Fruit fly (Drosophila melanogaster) whole organism, embryonic: ENCODE results near the gene Ppm1.

Experiments used
- Atf-2 ChIP-seq: fragments of 200-800 bp; sonication (Bioruptor generic); optimal IDR thresholded peaks from 2 replicates; lab custom pipeline; 2016; ENCODE audit warnings: missing biosample characterization, missing genetic modification characterization
- BEAF-32 ChIP-seq: fragments of 200-800 bp; sonication (Bioruptor generic); optimal IDR thresholded peaks from 3 replicates; lab custom pipeline; 2017; ENCODE audit warnings: missing biosample characterization, missing genetic modification characterization, mild to moderate bottlenecking, moderate library complexity, missing genetic modification reagents
- BtbVII ChIP-seq: fragments of 200-800 bp; sonication (Bioruptor generic); optimal IDR thresholded peaks from 3 replicates; lab custom pipeline; 2017; ENCODE audit warnings: missing biosample characterization, mild to moderate bottlenecking, missing genetic modification characterization
- Bteb2 ChIP-seq: fragments of 200-800 bp; sonication (Bioruptor generic); optimal IDR thresholded peaks from 2 replicates; lab custom pipeline; 2016; ENCODE audit warnings: missing biosample characterization, missing genetic modification characterization
- CG10979 ChIP-seq: fragments of 200-800 bp; sonication (Bioruptor generic); optimal IDR thresholded peaks from 2 replicates; lab custom pipeline; 2018; ENCODE audit warnings: missing biosample characterization, mild to moderate bottlenecking, missing genetic modification characterization, moderate library complexity
- CG11456 ChIP-seq: fragments of 200-800 bp; sonication (Bioruptor generic); IDR thresholded peaks from 3 replicates; pipeline ENCODE4 v1.3.6; 2022; ENCODE audit warnings: missing biosample characterization, missing genetic modification characterization
- CG12391 ChIP-seq: fragments of 200-800 bp; sonication (Bioruptor generic); optimal IDR thresholded peaks from 3 replicates; lab custom pipeline; 2018; ENCODE audit warnings: missing biosample characterization, mild to moderate bottlenecking, missing genetic modification characterization, moderate library complexity
- CG12769 ChIP-seq: fragments of 200-800 bp; sonication (Bioruptor generic); optimal IDR thresholded peaks from 2 replicates; lab custom pipeline; 2019; ENCODE audit warnings: missing biosample characterization, mild to moderate bottlenecking, missing genetic modification characterization, moderate library complexity
- CG13287 ChIP-seq: fragments of 200-800 bp; sonication (Bioruptor generic); IDR thresholded peaks from 2 replicates; pipeline ENCODE4 v1.3.6; 2022; ENCODE audit warnings: missing biosample characterization, missing genetic modification characterization; ENCODE audit not compliant: partially characterized antibody
- CG13894 ChIP-seq: fragments of 200-800 bp; sonication (Bioruptor generic); optimal IDR thresholded peaks from 3 replicates; lab custom pipeline; 2018; ENCODE audit warnings: missing biosample characterization, mild to moderate bottlenecking, missing genetic modification characterization, moderate library complexity
- CG14710 ChIP-seq: fragments of 200-800 bp; sonication (Bioruptor generic); optimal IDR thresholded peaks from 3 replicates; lab custom pipeline; 2019; ENCODE audit warnings: missing biosample characterization, mild to moderate bottlenecking, missing genetic modification characterization, moderate library complexity
- CG14860 ChIP-seq: fragments of 200-800 bp; sonication (Bioruptor generic); IDR thresholded peaks from 3 replicates; pipeline ENCODE4 v1.3.6; 2022; ENCODE audit warnings: missing biosample characterization, missing genetic modification characterization; ENCODE audit not compliant: partially characterized antibody
- CG1603 ChIP-seq: fragments of 200-800 bp; sonication (Bioruptor generic); optimal IDR thresholded peaks from 2 replicates; lab custom pipeline; 2019; ENCODE audit warnings: missing biosample characterization, mild to moderate bottlenecking, missing genetic modification characterization, moderate library complexity
- CG16863 ChIP-seq: fragments of 200-800 bp; sonication (Bioruptor generic); optimal IDR thresholded peaks from 3 replicates; lab custom pipeline; 2016; ENCODE audit warnings: missing biosample characterization, missing genetic modification characterization
- CG17385 ChIP-seq: fragments of 200-800 bp; sonication (Bioruptor generic); optimal IDR thresholded peaks from 3 replicates; lab custom pipeline; 2018; ENCODE audit warnings: missing biosample characterization, mild to moderate bottlenecking, missing genetic modification characterization
- CG1832 ChIP-seq: fragments of 200-800 bp; sonication (Bioruptor generic); optimal IDR thresholded peaks from 2 replicates; lab custom pipeline; 2017; ENCODE audit warnings: missing biosample characterization, mild to moderate bottlenecking, missing genetic modification characterization, inconsistent platforms
- CG31365 ChIP-seq: fragments of 200-800 bp; sonication (Bioruptor generic); optimal IDR thresholded peaks from 2 replicates; lab custom pipeline; 2018; ENCODE audit warnings: missing biosample characterization, mild to moderate bottlenecking, missing genetic modification characterization
- CG34224 ChIP-seq: fragments of 200-800 bp; sonication (Bioruptor generic); IDR thresholded peaks from 3 replicates; pipeline ENCODE4 v1.3.6; 2022; ENCODE audit warnings: missing biosample characterization, missing genetic modification characterization; ENCODE audit not compliant: partially characterized antibody
- CG6254 ChIP-seq: fragments of 200-800 bp; sonication (Bioruptor generic); optimal IDR thresholded peaks from 3 replicates; lab custom pipeline; 2017; ENCODE audit warnings: mild to moderate bottlenecking, missing biosample characterization, missing genetic modification reagents, missing genetic modification characterization
- CG6683 ChIP-seq: fragments of 200-800 bp; sonication (Bioruptor generic); optimal IDR thresholded peaks from 2 replicates; lab custom pipeline; 2017; ENCODE audit warnings: missing biosample characterization, mild to moderate bottlenecking, missing genetic modification characterization, missing genetic modification reagents
- CG7556 ChIP-seq: fragments of 200-800 bp; sonication (Bioruptor generic); optimal IDR thresholded peaks from 2 replicates; lab custom pipeline; 2017; ENCODE audit warnings: missing biosample characterization, mild to moderate bottlenecking, missing genetic modification characterization
- CG8478 ChIP-seq: fragments of >200 bp; optimal IDR thresholded peaks from 2 replicates; lab custom pipeline; 2018
- CG9727 ChIP-seq: fragments of 200-800 bp; sonication (Bioruptor generic); optimal IDR thresholded peaks from 3 replicates; lab custom pipeline; 2017; ENCODE audit warnings: missing biosample characterization, mild to moderate bottlenecking, missing genetic modification characterization
- CrebB ChIP-seq: fragments of 200-800 bp; sonication (Bioruptor generic); optimal IDR thresholded peaks from 3 replicates; lab custom pipeline; 2018; ENCODE audit warnings: missing biosample characterization, mild to moderate bottlenecking, missing genetic modification characterization
- Dad ChIP-seq: fragments of 200-800 bp; sonication (Bioruptor generic); optimal IDR thresholded peaks from 3 replicates; lab custom pipeline; 2016; ENCODE audit warnings: missing biosample characterization, missing genetic modification characterization
- Fer1 ChIP-seq: fragments of 200-800 bp; sonication (Bioruptor generic); optimal IDR thresholded peaks from 2 replicates; lab custom pipeline; 2017; ENCODE audit warnings: missing biosample characterization, mild to moderate bottlenecking, missing genetic modification characterization
- GATAe ChIP-seq: fragments of 200-800 bp; sonication (Bioruptor generic); conservative IDR thresholded peaks from 2 replicates; pipeline ENCODE4 v1.3.6; 2022; ENCODE audit warnings: missing biosample characterization, missing genetic modification characterization
- MTF-1 ChIP-seq: fragments of 200-800 bp; sonication (Bioruptor generic); optimal IDR thresholded peaks from 2 replicates; lab custom pipeline; 2018; ENCODE audit warnings: missing biosample characterization, mild to moderate bottlenecking, missing genetic modification characterization, borderline replicate concordance
- Ssrp ChIP-seq: fragments of 200-800 bp; sonication (Bioruptor generic); optimal IDR thresholded peaks from 2 replicates; lab custom pipeline; 2018; ENCODE audit warnings: missing biosample characterization, mild to moderate bottlenecking, missing genetic modification characterization, moderate library complexity
- bab2 ChIP-seq: fragments of 200-800 bp; sonication (Bioruptor generic); optimal IDR thresholded peaks from 2 replicates; lab custom pipeline; 2016; ENCODE audit warnings: missing biosample characterization, missing genetic modification characterization
- cg ChIP-seq: fragments of 200-800 bp; sonication (Bioruptor generic); optimal IDR thresholded peaks from 3 replicates; lab custom pipeline; 2019; ENCODE audit warnings: missing biosample characterization, mild to moderate bottlenecking, missing genetic modification characterization, moderate library complexity
- crc ChIP-seq: fragments of 200-800 bp; sonication (Bioruptor generic); optimal IDR thresholded peaks from 2 replicates; lab custom pipeline; 2016; ENCODE audit warnings: missing biosample characterization, missing genetic modification characterization
- en ChIP-seq: fragments of 200-800 bp; sonication (Bioruptor generic); optimal IDR thresholded peaks from 2 replicates; lab custom pipeline; 2016; ENCODE audit warnings: missing biosample characterization, missing genetic modification characterization
- fd3F ChIP-seq: fragments of 200-800 bp; sonication (Bioruptor generic); optimal IDR thresholded peaks from 2 replicates; lab custom pipeline; 2018; ENCODE audit warnings: missing biosample characterization, mild to moderate bottlenecking, missing genetic modification characterization, moderate library complexity
- gsb-n ChIP-seq: fragments of 200-800 bp; sonication (Bioruptor generic); optimal IDR thresholded peaks from 3 replicates; lab custom pipeline; 2018; ENCODE audit warnings: missing biosample characterization, mild to moderate bottlenecking, missing genetic modification characterization
- hb ChIP-seq: fragments of 200-800 bp; sonication (Bioruptor generic); IDR thresholded peaks from 3 replicates; pipeline ENCODE4 v1.3.6; 2022; ENCODE audit warnings: missing biosample characterization, missing genetic modification characterization; ENCODE audit not compliant: partially characterized antibody
- klu ChIP-seq: fragments of 200-800 bp; sonication (Bioruptor generic); IDR thresholded peaks from 2 replicates; pipeline ENCODE4 v1.3.6; 2022; ENCODE audit warnings: missing biosample characterization, missing genetic modification characterization
- pan ChIP-seq, 4 experiments: fragments of >200 bp in 3 of 4; fragments of 200-800 bp in 1 of 4; sonication (Bioruptor generic) in 1 of 4; optimal IDR thresholded peaks in 3 of 4; IDR thresholded peaks in 1 of 4; 2 replicates each; pipeline versions ENCODE4 v1.3.6 to Lab custom; 2017 to 2022; ENCODE audit warnings: missing biosample characterization in 2 of 4, missing genetic modification characterization in 2 of 4, mixed read lengths in 1 of 4
- pb ChIP-seq: fragments of 200-800 bp; sonication (Bioruptor generic); optimal IDR thresholded peaks from 3 replicates; lab custom pipeline; 2016; ENCODE audit warnings: missing biosample characterization, missing genetic modification characterization
- pnt ChIP-seq: fragments of 200-800 bp; sonication (Bioruptor generic); optimal IDR thresholded peaks from 3 replicates; lab custom pipeline; 2016; ENCODE audit warnings: missing biosample characterization, missing genetic modification characterization
- ro ChIP-seq: fragments of 200-800 bp; sonication (Bioruptor generic); IDR thresholded peaks from 2 replicates; pipeline ENCODE4 v1.3.6; 2022; ENCODE audit warnings: missing biosample characterization, missing genetic modification characterization
- tna ChIP-seq: fragments of 200-800 bp; sonication (Bioruptor generic); IDR thresholded peaks from 2 replicates; pipeline ENCODE4 v1.3.6; 2022; ENCODE audit warnings: missing biosample characterization, missing genetic modification characterization; ENCODE audit not compliant: partially characterized antibody
- ttk ChIP-seq: fragments of 200-800 bp; sonication (Bioruptor generic); IDR thresholded peaks from 2 replicates; pipeline ENCODE4 v2.1.2; 2022; ENCODE audit warnings: missing biosample characterization, missing genetic modification characterization
- tup ChIP-seq: fragments of 200-800 bp; sonication (Bioruptor generic); optimal IDR thresholded peaks from 2 replicates; lab custom pipeline; 2016; ENCODE audit warnings: missing biosample characterization, mild to moderate bottlenecking, missing genetic modification characterization, moderate library complexity
- tx ChIP-seq: fragments of 200-800 bp; sonication (Bioruptor generic); optimal IDR thresholded peaks from 2 replicates; lab custom pipeline; 2016; ENCODE audit warnings: missing biosample characterization, missing genetic modification characterization
- wdn ChIP-seq: fragments of 200-800 bp; sonication (Bioruptor generic); IDR thresholded peaks from 2 replicates; pipeline ENCODE4 v1.3.6; 2022; ENCODE audit warnings: missing biosample characterization, missing genetic modification characterization

The Ppm1 gene

DNA sequence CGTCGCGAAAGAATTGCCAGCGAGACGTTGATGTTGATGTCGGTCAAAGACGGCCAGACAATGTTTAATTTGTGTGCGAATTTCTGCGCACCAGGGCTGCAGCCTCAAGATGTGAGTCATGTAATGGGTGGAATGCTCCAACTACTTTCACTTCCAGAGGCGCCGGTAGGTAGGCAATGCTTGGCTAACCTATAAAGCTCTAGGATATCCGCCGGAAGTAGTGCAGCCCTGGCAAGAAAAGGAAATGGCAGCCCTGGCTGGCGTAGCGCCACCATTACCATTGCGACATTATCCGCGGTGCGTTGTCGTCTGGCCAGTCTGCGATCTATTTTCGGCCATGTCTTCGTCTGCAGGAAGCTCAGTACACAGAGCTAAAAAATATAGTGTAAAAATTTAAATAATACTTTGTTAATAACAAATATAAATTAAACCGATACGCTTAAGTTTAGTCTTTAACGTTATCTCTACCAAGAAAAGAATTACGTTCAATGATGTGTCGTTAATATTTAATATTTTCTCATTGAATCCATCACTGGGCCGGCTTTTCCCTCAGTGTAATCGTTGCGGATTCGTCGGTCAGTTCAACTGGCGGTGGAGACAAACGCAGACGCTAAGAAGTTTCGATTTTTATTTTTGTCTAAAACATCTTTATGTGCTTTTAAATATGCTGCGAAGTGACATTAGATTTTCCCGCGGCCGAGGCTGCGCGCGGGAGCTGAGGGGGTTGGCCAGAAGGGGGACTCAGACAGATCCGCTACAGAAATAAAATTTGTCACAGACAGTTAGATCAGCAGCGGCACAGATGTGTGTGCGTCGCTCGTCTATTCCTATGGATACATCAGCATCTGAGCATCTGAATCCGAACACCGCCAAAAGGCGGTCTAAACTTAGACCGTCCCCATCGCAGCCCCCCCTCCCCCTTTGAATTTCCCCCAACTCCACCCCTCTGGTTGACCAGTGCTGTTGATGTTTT is 30.8 kb downstream of the Ppm1 start (continued):
- TF ChIP-seq CG31365 (tag; lab: Kevin White, UChicago) (peak; percentile 57), bab2 (GFP tag; lab: Kevin White, UChicago) (peak; percentile 44), crc (GFP tag; lab: Kevin White, UChicago) (peak; percentile 3), tna (GFP tag; lab: Robert Waterston, UW) (no peak), CG6254 (GFP tag; lab: Kevin White, UChicago) (no peak), CG13287 (GFP tag; lab: Robert Waterston, UW) (no peak), gsb-n (tag; lab: Kevin White, UChicago) (peak; percentile 29), Fer1 (GFP tag; lab: Kevin White, UChicago) (peak; percentile 74), CG13894 (peak; percentile 39), CG16863 (GFP tag; lab: Kevin White, UChicago) (peak; percentile 39), CG9727 (GFP tag; lab: Kevin White, UChicago) (peak; percentile 68), CG11456 (GFP tag; lab: Robert Waterston, UW) (peak; percentile 89), fd3F (GFP tag; lab: Kevin White, UChicago) (peak; percentile 81), Bteb2 (no peak), CG12391 (tag; lab: Kevin White, UChicago) (peak; percentile 59), CG14860 (no peak), tx (GFP tag; lab: Kevin White, UChicago) (no peak), BEAF-32 (GFP tag; lab: Kevin White, UChicago) (no peak), ttk (peak; percentile 69), klu (peak; percentile 55), pan (optimal IDR thresholded peaks at IDR 0.05; lab: Kevin White, UChicago) (no peak), pan (GFP tag; optimal IDR thresholded peaks at IDR 0.05 in 1 of 2, IDR thresholded peaks at IDR 0.05 in 1 of 2) (peak in 1 of 2 experiments; percentile 86), CG1832 (GFP tag; lab: Kevin White, UChicago) (no peak), ro (GFP tag; lab: Robert Waterston, UW) (0 out of 2 replicates have a peak, but pooled peaks have one; percentile 5), CG12769 (peak; percentile 92), hb (GFP tag; lab: Robert Waterston, UW) (no peak), CG17385 (GFP tag; lab: Kevin White, UChicago) (peak; percentile 72), cg (GFP tag; lab: Kevin White, UChicago) (no peak), en (peak; percentile 55), GATAe (peak; percentile 34; the same call in 1 of the 2 replicates), MTF-1 (peak; percentile 78), CrebB (tag; lab: Kevin White, UChicago) (peak; percentile 60), Dad (GFP tag; lab: Kevin White, UChicago) (peak; percentile 47), CG6683 (GFP tag; lab: Kevin White, UChicago) (peak; percentile 18), wdn (peak; percentile 71), CG7556 (peak; percentile 63), CG14710 (tag; lab: Kevin White, UChicago) (peak; percentile 24), BtbVII (peak; percentile 75), Ssrp (peak; percentile 44), CG1603 (peak; percentile 77), tup (GFP tag; lab: Kevin White, UChicago) (peak; percentile 30), pnt (GFP tag; lab: Kevin White, UChicago) (no peak), CG8478 (no peak), CG10979 (tag; lab: Kevin White, UChicago) (peak; percentile 51), pb (peak; percentile 70), Atf-2 (GFP tag; lab: Kevin White, UChicago) (peak; percentile 16), CG34224 (no peak)
